Fruit fly (Drosophila melanogaster): Measurements from ENCODE around the gene RpS3A.
A peak's percentile ranks its signal among the peaks of the same experiment; 100 is the strongest.

RpS3A gene

dm6 chr4:67063-67684 lies at the start of gene RpS3A (continued):
- TF ChIP-seq CG17385 (GFP tag; optimal IDR thresholded peaks at IDR 0.05) (peak; percentile 80), CG9215 (GFP tag; IDR thresholded peaks at IDR 0.05) (no peak), NC2β (GFP tag; optimal IDR thresholded peaks at IDR 0.05) (peak; percentile 97), CG16813 (GFP tag; IDR thresholded peaks at IDR 0.05; ENCODE audit: partially characterized antibody) (no peak), BEAF-32 (GFP tag; optimal IDR thresholded peaks at IDR 0.05) (peak; percentile 50), CG6683 (GFP tag; optimal IDR thresholded peaks at IDR 0.05) (peak; percentile 39), MBD-R2 (GFP tag; IDR thresholded peaks at IDR 0.05) (peak; percentile 52; the same call in 1 of the 2 replicates), Eip74EF (GFP tag; optimal IDR thresholded peaks at IDR 0.05) (peak; percentile 60 to 71), Antp (GFP tag; optimal IDR thresholded peaks at IDR 0.05) (no peak), CHES-1-like (GFP tag; optimal IDR thresholded peaks at IDR 0.05) (peak; percentile 82), zen2 (GFP tag; IDR thresholded peaks at IDR 0.05; ENCODE audit: partially characterized antibody) (no peak), rib (GFP tag; IDR thresholded peaks at IDR 0.05) (peak; percentile 79), CG11560 (tag; IDR thresholded peaks at IDR 0.05) (no peak), CG8388 (GFP tag; optimal IDR thresholded peaks at IDR 0.05) (peak; percentile 47), CG10462 (GFP tag; optimal IDR thresholded peaks at IDR 0.05) (no peak), Taf1 (GFP tag; IDR thresholded peaks at IDR 0.05) (no peak), Dad (GFP tag; optimal IDR thresholded peaks at IDR 0.05) (peak; percentile 61), CG10147 (GFP tag; optimal IDR thresholded peaks at IDR 0.05) (peak; percentile 67), CG8765 (GFP tag; IDR thresholded peaks at IDR 0.05) (no peak), gce (GFP tag; IDR thresholded peaks at IDR 0.05) (no peak), Ets65A (GFP tag) (no peak), br (optimal IDR thresholded peaks at IDR 0.05) (no peak), dati (GFP tag; IDR thresholded peaks at IDR 0.05) (no peak), CG12659 (GFP tag; optimal IDR thresholded peaks at IDR 0.05) (peak; percentile 88), Dip3 (GFP tag; optimal IDR thresholded peaks at IDR 0.05) (peak; percentile 74), hb (GFP tag; IDR thresholded peaks at IDR 0.05; ENCODE audit: partially characterized antibody) (no peak), CG12104 (GFP tag; optimal IDR thresholded peaks at IDR 0.05) (peak; percentile 53), CG8924 (tag; optimal IDR thresholded peaks at IDR 0.05) (peak; percentile 75), ttk (GFP tag; IDR thresholded peaks at IDR 0.05) (no peak), p53 (GFP tag; optimal IDR thresholded peaks at IDR 0.05) (peak; percentile 66), btn (GFP tag; optimal IDR thresholded peaks at IDR 0.05) (peak; percentile 74), dmrt99B (tag; optimal IDR thresholded peaks at IDR 0.05) (peak; percentile 59), bigmax (GFP tag; optimal IDR thresholded peaks at IDR 0.05) (no peak), toy (GFP tag; IDR thresholded peaks at IDR 0.05) (no peak), wor (GFP tag; IDR thresholded peaks at IDR 0.05) (no peak), fd102C (GFP tag; optimal IDR thresholded peaks at IDR 0.05) (peak; percentile 71), ssp (GFP tag; IDR thresholded peaks at IDR 0.05) (peak; percentile 99), Chrac-16 (GFP tag; optimal IDR thresholded peaks at IDR 0.05) (peak; percentile 52), CG9437 (GFP tag; optimal IDR thresholded peaks at IDR 0.05) (peak; percentile 80), CG3065 (GFP tag; optimal IDR thresholded peaks at IDR 0.05) (peak; percentile 42), CG18262 (tag; optimal IDR thresholded peaks at IDR 0.05) (peak; percentile 67), YL-1 (GFP tag; optimal IDR thresholded peaks at IDR 0.05) (peak; percentile 97), E2f2 (GFP tag; IDR thresholded peaks at IDR 0.05) (peak; percentile 30; the same call in 1 of the 2 replicates), CG8281 (tag; optimal IDR thresholded peaks at IDR 0.05) (peak; percentile 41), CG17328 (GFP tag; IDR thresholded peaks at IDR 0.05) (peak; percentile 87), CG30020 (tag; optimal IDR thresholded peaks at IDR 0.05) (peak; percentile 99), CG12942 (GFP tag; optimal IDR thresholded peaks at IDR 0.05) (peak; percentile 59), cad (GFP tag; optimal IDR thresholded peaks at IDR 0.05) (no peak), jigr1 (GFP tag; IDR thresholded peaks at IDR 0.05) (no peak), CG31224 (GFP tag; IDR thresholded peaks at IDR 0.05) (no peak), CG12391 (tag; optimal IDR thresholded peaks at IDR 0.05) (peak; percentile 62)

Measured in whole organism, embryonic.